Fruit fly (Drosophila melanogaster) whole organism, wandering third instar larva: ENCODE results near the gene CG46383.
A peak's percentile ranks its signal among the peaks of the same experiment; 100 is the strongest.

Source experiments
- Abd-B ChIP-seq: fragments of >200 bp; optimal IDR thresholded peaks from 2 replicates; lab custom pipeline; 2017; ENCODE audit warnings: missing biosample characterization, missing genetic modification characterization
- CG32264 ChIP-seq: fragments of 200-800 bp; sonication (Bioruptor generic); optimal IDR thresholded peaks from 2 replicates; lab custom pipeline; 2016; ENCODE audit warnings: missing biosample characterization, missing genetic modification characterization
- CG9705 ChIP-seq: fragments of 200-800 bp; sonication (Bioruptor generic); optimal IDR thresholded peaks from 2 replicates; lab custom pipeline; 2018; ENCODE audit warnings: missing biosample characterization, mild to moderate bottlenecking, missing genetic modification characterization
- CrebA ChIP-seq: fragments of 200-800 bp; sonication (Bioruptor generic); optimal IDR thresholded peaks from 2 replicates; lab custom pipeline; 2016; ENCODE audit warnings: missing biosample characterization, mild to moderate bottlenecking, missing genetic modification characterization, borderline replicate concordance
- Dfd ChIP-seq: fragments of >200 bp; optimal IDR thresholded peaks from 2 replicates; lab custom pipeline; 2017; ENCODE audit warnings: missing biosample characterization, missing genetic modification characterization
- Dif ChIP-seq: fragments of 200-275, 200-300 bp; sonication (Bioruptor generic); optimal IDR thresholded peaks from 2 replicates; lab custom pipeline; 2018; ENCODE audit warnings: missing biosample characterization, missing genetic modification characterization; ENCODE audit not compliant: partially characterized antibody
- GATAd ChIP-seq: sonication (Bioruptor generic); optimal IDR thresholded peaks from 2 replicates; lab custom pipeline; 2016; ENCODE audit warnings: missing biosample characterization, missing genetic modification characterization
- HLH106 ChIP-seq: fragments of 200-800 bp; optimal IDR thresholded peaks from 3 replicates; lab custom pipeline; 2019; ENCODE audit warnings: missing biosample characterization, mild to moderate bottlenecking, missing genetic modification characterization, moderate library complexity
- Hnf4 ChIP-seq: fragments of 200-800 bp; sonication (Bioruptor generic); optimal IDR thresholded peaks from 2 replicates; lab custom pipeline; 2016; ENCODE audit warnings: missing biosample characterization, mild to moderate bottlenecking, missing genetic modification characterization
- Hr78 ChIP-seq: fragments of >200 bp; optimal IDR thresholded peaks from 2 replicates; lab custom pipeline; 2017; ENCODE audit warnings: missing biosample characterization, missing genetic modification characterization
- Hr83 ChIP-seq: fragments of 200-300 bp; sonication (Bioruptor generic); optimal IDR thresholded peaks from 2 replicates; lab custom pipeline; 2016; ENCODE audit warnings: missing biosample characterization, mild to moderate bottlenecking, missing genetic modification characterization, moderate library complexity; ENCODE audit not compliant: poor library complexity, severe bottlenecking
- Jra ChIP-seq: sonication (Bioruptor generic); optimal IDR thresholded peaks from 2 replicates; lab custom pipeline; 2016; ENCODE audit warnings: missing biosample characterization, missing genetic modification characterization
- Mio ChIP-seq: sonication (Bioruptor generic); optimal IDR thresholded peaks from 2 replicates; lab custom pipeline; 2016; ENCODE audit warnings: missing biosample characterization, missing genetic modification characterization
- Myc ChIP-seq: fragments of >200 bp; optimal IDR thresholded peaks from 2 replicates; lab custom pipeline; 2017
- N ChIP-seq: fragments of >200 bp; optimal IDR thresholded peaks from 2 replicates; lab custom pipeline; 2018; ENCODE audit warnings: missing biosample characterization, missing external identifiers, missing genetic modification characterization
- OdsH ChIP-seq: fragments of 200-800 bp; sonication (Bioruptor generic); optimal IDR thresholded peaks from 2 replicates; lab custom pipeline; 2016; ENCODE audit warnings: missing biosample characterization, mild to moderate bottlenecking, missing genetic modification characterization
- Rel ChIP-seq, 2 experiments: fragments of 200-800 bp; sonication (Bioruptor generic) in 1 of 2; optimal IDR thresholded peaks; 2 replicates in 1 of 2; 3 replicates in 1 of 2; lab custom pipeline; 2016 to 2019; ENCODE audit warnings: mild to moderate bottlenecking in 2 of 2, missing biosample characterization in 2 of 2, missing genetic modification characterization in 2 of 2, moderate library complexity in 1 of 2
- Sp1 ChIP-seq: fragments of 200-800 bp; sonication (Bioruptor generic); optimal IDR thresholded peaks from 3 replicates; lab custom pipeline; 2019; ENCODE audit warnings: missing biosample characterization, mild to moderate bottlenecking, missing genetic modification characterization, moderate library complexity
- Vsx2 ChIP-seq: fragments of 200-300, 225-300 bp; sonication (Bioruptor generic); optimal IDR thresholded peaks from 2 replicates; lab custom pipeline; 2018; ENCODE audit warnings: missing biosample characterization, missing genetic modification characterization; ENCODE audit not compliant: partially characterized antibody
- br ChIP-seq: fragments of 200-800 bp; sonication (Bioruptor generic); optimal IDR thresholded peaks from 2 replicates; lab custom pipeline; 2016; ENCODE audit warnings: missing biosample characterization, missing genetic modification characterization
- brk ChIP-seq: fragments of 200-800 bp; sonication (Bioruptor generic); optimal IDR thresholded peaks from 2 replicates; lab custom pipeline; 2016; ENCODE audit warnings: missing biosample characterization, mild to moderate bottlenecking, missing genetic modification characterization
- dl ChIP-seq, 2 experiments: fragments of 175-275, 200-275 bp in 1 of 2; fragments of 200-275 bp in 1 of 2; sonication (Bioruptor generic); optimal IDR thresholded peaks; lab custom pipeline; 2018; ENCODE audit warnings: mild to moderate bottlenecking in 2 of 2, missing biosample characterization in 2 of 2, missing genetic modification characterization in 2 of 2, moderate library complexity in 2 of 2; ENCODE audit not compliant: partially characterized antibody in 2 of 2, insufficient read depth in 1 of 2
- dmrt93B ChIP-seq: fragments of 200-800 bp; sonication (Bioruptor generic); optimal IDR thresholded peaks from 2 replicates; lab custom pipeline; 2018; ENCODE audit warnings: missing biosample characterization, mild to moderate bottlenecking, missing genetic modification characterization
- dsf ChIP-seq: sonication (Bioruptor generic); optimal IDR thresholded peaks from 2 replicates; lab custom pipeline; 2016; ENCODE audit warnings: missing biosample characterization, missing genetic modification characterization, borderline replicate concordance
- ey ChIP-seq: fragments of 200-800 bp; sonication (Bioruptor generic); optimal IDR thresholded peaks from 2 replicates; lab custom pipeline; 2016; ENCODE audit warnings: missing biosample characterization, missing genetic modification characterization
- foxo ChIP-seq, 2 experiments: fragments of 200-800 bp; sonication (Bioruptor generic); optimal IDR thresholded peaks; 2 replicates in 1 of 2; 3 replicates in 1 of 2; lab custom pipeline; 2016 to 2017; ENCODE audit warnings: missing biosample characterization in 2 of 2, missing genetic modification characterization in 2 of 2
- fru ChIP-seq: fragments of 200-800 bp; sonication (Bioruptor generic); optimal IDR thresholded peaks from 3 replicates; lab custom pipeline; 2016; ENCODE audit warnings: missing biosample characterization, mild to moderate bottlenecking, missing genetic modification characterization
- h ChIP-seq: fragments of 200-800 bp; sonication (Bioruptor generic); optimal IDR thresholded peaks from 3 replicates; lab custom pipeline; 2016; ENCODE audit warnings: missing biosample characterization, mild to moderate bottlenecking, missing genetic modification characterization
- jim ChIP-seq: fragments of 175-275, 200-325 bp; sonication (Bioruptor generic); optimal IDR thresholded peaks from 2 replicates; lab custom pipeline; 2016; ENCODE audit warnings: missing biosample characterization, mild to moderate bottlenecking, missing genetic modification characterization
- lola ChIP-seq: fragments of >200 bp; optimal IDR thresholded peaks from 2 replicates; lab custom pipeline; 2017; ENCODE audit warnings: missing biosample characterization, missing genetic modification characterization
- pan ChIP-seq: fragments of >200 bp; optimal IDR thresholded peaks from 2 replicates; lab custom pipeline; 2017
- psq ChIP-seq: fragments of 200-800 bp; sonication (Bioruptor generic); optimal IDR thresholded peaks from 3 replicates; lab custom pipeline; 2017; ENCODE audit warnings: missing biosample characterization, mild to moderate bottlenecking, missing genetic modification characterization, moderate library complexity
- rgr ChIP-seq: fragments of 200-800 bp; sonication (Bioruptor generic); optimal IDR thresholded peaks from 3 replicates; lab custom pipeline; 2016; ENCODE audit warnings: missing biosample characterization, mild to moderate bottlenecking, missing genetic modification characterization
- sage ChIP-seq: fragments of 200-800 bp; sonication (Bioruptor generic); optimal IDR thresholded peaks from 2 replicates; lab custom pipeline; 2016; ENCODE audit warnings: missing biosample characterization, mild to moderate bottlenecking, missing genetic modification characterization
- sv ChIP-seq: fragments of 200-800 bp; sonication (Bioruptor generic); optimal IDR thresholded peaks from 3 replicates; lab custom pipeline; 2016; ENCODE audit warnings: missing biosample characterization, missing genetic modification characterization
- tai ChIP-seq: sonication (Bioruptor generic); optimal IDR thresholded peaks from 2 replicates; lab custom pipeline; 2016; ENCODE audit warnings: missing biosample characterization, missing genetic modification characterization
- usp ChIP-seq: fragments of >200 bp; optimal IDR thresholded peaks from 2 replicates; lab custom pipeline; 2017; ENCODE audit warnings: missing biosample characterization, missing genetic modification characterization
- woc ChIP-seq: sonication (Bioruptor generic); optimal IDR thresholded peaks from 2 replicates; lab custom pipeline; 2016; ENCODE audit warnings: missing biosample characterization, mild to moderate bottlenecking, missing genetic modification characterization

Gene CG46383

dm6 chr3R:15984483-15985118 is 33.9 kb upstream of the CG46383 start (continued):
- TF ChIP-seq HLH106 (tag; lab: Kevin White, UChicago) (peak; percentile 70), Hr83 (GFP tag; lab: Kevin White, UChicago) (no peak), Myc (lab: Kevin White, UChicago) (no peak), CG32264 (GFP tag; lab: Kevin White, UChicago) (no peak), fru (peak; percentile 72), Jra (GFP tag; lab: Kevin White, UChicago) (peak; percentile 16), Mio (GFP tag; lab: Kevin White, UChicago) (no peak), dl (GFP tag; optimal IDR thresholded peaks at IDR 0.05; lab: Kevin White, UChicago; ENCODE audit: insufficient read depth in 1 of 2, partially characterized antibody in 2 of 2) (no peak), N (no peak), tai (GFP tag; lab: Kevin White, UChicago) (no peak), Dfd (no peak)
- TF ChIP-seq, all 38 proteins: peak for 14

dm6 chr3R:15983541-15984229 is 32.9 kb upstream of the CG46383 start:
- peak; percentile 46 for TF ChIP-seq Myc (lab: Kevin White, UChicago)
- no peak for TF ChIP-seq Hr78 (GFP tag; lab: Kevin White, UChicago)
- TF ChIP-seq, all 38 proteins: peak for 1

dm6 chr3R:15975170-15975569 is 24.4 kb upstream of the CG46383 start:
- TF ChIP-seq sv (GFP tag; lab: Kevin White, UChicago) = no peak
- TF ChIP-seq Rel (GFP tag; optimal IDR thresholded peaks at IDR 0.05; lab: Kevin White, UChicago) = no peak
- no peak for TF ChIP-seq Rel (tag; optimal IDR thresholded peaks at IDR 0.05; lab: Kevin White, UChicago)
- no peak for TF ChIP-seq N
- TF ChIP-seq jim (GFP tag; lab: Kevin White, UChicago) = no peak
- no peak for TF ChIP-seq Vsx2
- TF ChIP-seq foxo (GFP tag; optimal IDR thresholded peaks at IDR 0.05; lab: Kevin White, UChicago) = no peak
- TF ChIP-seq Dfd = no peak
- TF ChIP-seq Mio (GFP tag; lab: Kevin White, UChicago) = no peak
- no peak for TF ChIP-seq CG32264 (GFP tag; lab: Kevin White, UChicago)
- TF ChIP-seq, all 38 proteins: peak for 0

- TF ChIP-seq Hr78 (GFP tag; lab: Kevin White, UChicago) (no peak), tai (GFP tag; lab: Kevin White, UChicago) (no peak), pan (no peak), dmrt93B (peak; percentile 37), lola (GFP tag; lab: Kevin White, UChicago) (no peak), sage (no peak), br (GFP tag; lab: Kevin White, UChicago) (peak; percentile 74), usp (GFP tag; lab: Kevin White, UChicago) (no peak), rgr (GFP tag; lab: Kevin White, UChicago) (peak; percentile 80), Myc (lab: Kevin White, UChicago) (no peak), woc (GFP tag; lab: Kevin White, UChicago) (peak; percentile 33), OdsH (GFP tag; lab: Kevin White, UChicago) (peak; percentile 69), Abd-B (GFP tag; lab: Kevin White, UChicago) (no peak), dl (GFP tag; optimal IDR thresholded peaks at IDR 0.05; lab: Kevin White, UChicago; ENCODE audit: insufficient read depth in 1 of 2, partially characterized antibody in 2 of 2) (no peak), psq (GFP tag; lab: Kevin White, UChicago) (no peak), dsf (GFP tag; lab: Kevin White, UChicago) (no peak), Vsx2 (no peak), HLH106 (tag; lab: Kevin White, UChicago) (peak; percentile 79), Sp1 (peak; percentile 53), Hnf4 (peak; percentile 63), N (no peak), Rel (GFP tag; optimal IDR thresholded peaks at IDR 0.05; lab: Kevin White, UChicago) (no peak), Rel (tag; optimal IDR thresholded peaks at IDR 0.05; lab: Kevin White, UChicago) (no peak), h (GFP tag; lab: Kevin White, UChicago) (peak; percentile 85), Hr83 (GFP tag; lab: Kevin White, UChicago) (peak; percentile 37), jim (GFP tag; lab: Kevin White, UChicago) (no peak), Jra (GFP tag; lab: Kevin White, UChicago) (peak; percentile 37), CrebA (GFP tag; lab: Kevin White, UChicago) (no peak), Mio (GFP tag; lab: Kevin White, UChicago) (peak; percentile 16), ey (GFP tag; lab: Kevin White, UChicago) (peak; percentile 84), sv (GFP tag; lab: Kevin White, UChicago) (peak; percentile 66), GATAd (GFP tag; lab: Kevin White, UChicago) (no peak), fru (peak; percentile 84), brk (GFP tag; lab: Kevin White, UChicago) (no peak), Dfd (no peak), CG32264 (GFP tag; lab: Kevin White, UChicago) (peak; percentile 29), Dif (GFP tag; lab: Kevin White, UChicago) (no peak), CG9705 (GFP tag; lab: Kevin White, UChicago) (peak; percentile 1), foxo (GFP tag; optimal IDR thresholded peaks at IDR 0.05; lab: Kevin White, UChicago) (peak; percentile 9 to 85)
Observed at dm6 chr3R:15974235-15974634, 23.5 kb upstream of the CG46383 start.
